Worm (Caenorhabditis elegans): ENCODE measurements around the gene nhr-189.

nhr-189 gene

ce11 chrV:3900102-3900501, 40.1 kb upstream of the nhr-189 start, which contains the start of gene irld-22:
TSS of gene irld-22 (minus strand) at chrV:3900202.
- no peak for TF ChIP-seq lin-13 (tag; optimal IDR thresholded peaks at IDR 0.05)
- no peak for TF ChIP-seq lin-32 (GFP tag; optimal IDR thresholded peaks at IDR 0.05)
- no peak for TF ChIP-seq pha-4 (tag; optimal IDR thresholded peaks at IDR 0.05)
- no peak for TF ChIP-seq mab-5 (tag; optimal IDR thresholded peaks at IDR 0.05)
- TF ChIP-seq nhr-76 (tag; optimal IDR thresholded peaks at IDR 0.05): no peak
- no peak for TF ChIP-seq ham-2 (GFP tag; optimal IDR thresholded peaks at IDR 0.05)
- no peak for TF ChIP-seq snpc-4 (tag; optimal IDR thresholded peaks at IDR 0.05)
- no peak for TF ChIP-seq nhr-237 (tag; optimal IDR thresholded peaks at IDR 0.05)
- TF ChIP-seq unc-39 (tag; optimal IDR thresholded peaks at IDR 0.05): no peak
- no peak for TF ChIP-seq lsy-2 (tag; optimal IDR thresholded peaks at IDR 0.05)
- no peak for TF ChIP-seq M03D4.4 (tag; optimal IDR thresholded peaks at IDR 0.05)
- no peak for TF ChIP-seq zip-8 (tag; optimal IDR thresholded peaks at IDR 0.05)
- TF ChIP-seq sptf-1 (tag; optimal IDR thresholded peaks at IDR 0.05): no peak
- TF ChIP-seq ces-1 (GFP tag; optimal IDR thresholded peaks at IDR 0.05): no peak
- no peak for TF ChIP-seq unc-120 (tag; optimal IDR thresholded peaks at IDR 0.05; ENCODE audit: poor library complexity, severe bottlenecking)
- no peak for TF ChIP-seq ztf-11 (tag; optimal IDR thresholded peaks at IDR 0.05)
- no peak for TF ChIP-seq tbx-8 (GFP tag; optimal IDR thresholded peaks at IDR 0.05)
- TF ChIP-seq elt-1 (tag; optimal IDR thresholded peaks at IDR 0.05; ENCODE audit: borderline replicate concordance, insufficient read depth): no peak

DNA sequence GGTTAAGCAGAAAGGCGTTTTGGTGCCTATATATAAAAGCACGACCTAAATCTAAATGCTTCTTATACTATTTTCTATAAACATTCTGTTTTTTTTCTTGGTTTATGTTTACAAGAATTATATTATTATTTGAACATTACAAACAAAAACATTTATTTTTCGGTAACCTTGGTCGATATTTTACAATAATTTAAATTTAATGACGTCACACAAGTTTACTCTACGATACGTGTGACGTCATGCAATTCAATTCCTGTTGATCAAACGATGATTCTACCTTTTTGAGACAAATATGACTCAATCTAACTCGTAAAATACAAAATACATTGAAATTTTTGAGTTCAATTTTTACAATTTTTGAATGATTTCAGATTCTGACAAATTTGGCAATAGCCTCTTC, 36.0 kb upstream of the nhr-189 start:
- TF ChIP-seq hlh-1 (tag; optimal IDR thresholded peaks at IDR 0.05) (no peak), zip-8 (tag; optimal IDR thresholded peaks at IDR 0.05) (peak; percentile 99), unc-120 (tag; optimal IDR thresholded peaks at IDR 0.05; ENCODE audit: poor library complexity, severe bottlenecking) (no peak)

- no peak for TF ChIP-seq mls-2 (tag; optimal IDR thresholded peaks at IDR 0.05)
- TF ChIP-seq bed-3 (GFP tag; optimal IDR thresholded peaks at IDR 0.05): no peak
- TF ChIP-seq nhr-237 (tag; optimal IDR thresholded peaks at IDR 0.05): no peak
- TF ChIP-seq snpc-4 (tag; optimal IDR thresholded peaks at IDR 0.05): no peak
- no peak for TF ChIP-seq unc-120 (tag; optimal IDR thresholded peaks at IDR 0.05; ENCODE audit: poor library complexity, severe bottlenecking)
- no peak for TF ChIP-seq mep-1 (tag; optimal IDR thresholded peaks at IDR 0.05)
Measured at ce11 chrV:3894661-3895060, 34.6 kb upstream of the nhr-189 start, which contains the start of gene sre-9. TSS of gene sre-9 (plus strand) at chrV:3894961.

- TF ChIP-seq nhr-237 (tag; optimal IDR thresholded peaks at IDR 0.05) (no peak), ztf-11 (tag; optimal IDR thresholded peaks at IDR 0.05) (no peak), lin-13 (tag; optimal IDR thresholded peaks at IDR 0.05) (no peak), blmp-1 (tag; optimal IDR thresholded peaks at IDR 0.05) (no peak), nhr-28 (tag; optimal IDR thresholded peaks at IDR 0.05) (no peak)
Measured at ce11 chrV:3892361-3892904, 32.4 kb upstream of the nhr-189 start, which contains the start of gene C17E7.4. TSS of gene C17E7.4 (plus strand) at chrV:3892854.

DNA sequence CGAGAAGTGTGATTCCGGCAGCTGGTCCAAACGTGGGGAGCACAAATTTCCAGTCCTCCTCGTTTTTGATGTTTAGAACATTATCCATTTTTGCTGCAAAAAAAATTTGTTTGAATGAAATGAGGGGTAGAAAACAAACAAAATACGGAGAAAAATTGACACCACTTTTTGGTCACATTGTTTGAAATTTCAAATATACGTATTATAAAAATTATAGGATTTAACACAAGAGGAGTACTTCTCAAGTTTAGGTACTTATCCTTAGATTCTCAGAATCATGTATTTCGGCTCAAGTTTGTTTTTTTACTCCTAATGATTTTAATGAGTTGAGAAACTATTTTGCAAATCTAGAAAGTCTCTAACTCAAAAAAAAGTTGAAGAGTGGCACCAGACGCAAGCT, 31.9 kb upstream of the nhr-189 start, which contains the start of gene C17E7.12:
Gene C17E7.12 (minus strand): TSS at position 101 of the 400 bp plus-strand sequence.
- no peak for TF ChIP-seq nhr-237 (tag; optimal IDR thresholded peaks at IDR 0.05)

- TF ChIP-seq drap-1 (GFP tag; optimal IDR thresholded peaks at IDR 0.05): no peak
- TF ChIP-seq snpc-4 (tag; optimal IDR thresholded peaks at IDR 0.05): no peak
- TF ChIP-seq pha-4 (tag; optimal IDR thresholded peaks at IDR 0.05): no peak
- no peak for TF ChIP-seq tbx-8 (GFP tag; optimal IDR thresholded peaks at IDR 0.05)
- TF ChIP-seq ceh-83 (GFP tag; optimal IDR thresholded peaks at IDR 0.05): no peak
Measured at ce11 chrV:3890761-3891160, 30.7 kb upstream of the nhr-189 start, which contains the start of gene C17E7.9. TSS of gene C17E7.9 (minus strand) at chrV:3890861.

DNA sequence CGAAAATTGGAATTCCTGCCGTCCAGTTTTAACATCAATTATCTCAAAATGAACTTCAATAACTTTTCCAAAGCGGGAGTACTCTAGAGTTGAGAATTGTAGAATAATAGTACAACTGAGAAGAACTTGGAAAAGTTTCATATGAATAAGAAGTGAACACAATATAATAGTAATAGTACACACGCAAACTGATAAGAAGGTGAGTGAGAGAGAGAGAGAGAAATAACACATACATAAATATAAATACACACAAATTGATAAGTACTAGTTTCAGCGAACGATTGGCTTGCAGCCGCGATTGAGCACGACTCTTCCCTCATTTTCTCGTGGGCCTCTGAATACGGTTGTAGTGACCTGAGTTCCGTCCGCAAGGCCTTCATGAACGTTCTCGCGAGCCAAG, 29.1 kb upstream of the nhr-189 start, which contains the start of gene C17E7.13:
Gene C17E7.13 (minus strand): TSS at position 176 of the 400 bp plus-strand sequence.
- TF ChIP-seq drap-1 (GFP tag; optimal IDR thresholded peaks at IDR 0.05) (no peak), ztf-11 (tag; optimal IDR thresholded peaks at IDR 0.05) (no peak), cnd-1 (tag; optimal IDR thresholded peaks at IDR 0.05) (no peak), sptf-1 (tag; optimal IDR thresholded peaks at IDR 0.05) (no peak), tbx-8 (GFP tag; optimal IDR thresholded peaks at IDR 0.05) (no peak), bed-3 (GFP tag; optimal IDR thresholded peaks at IDR 0.05) (no peak), mep-1 (tag; optimal IDR thresholded peaks at IDR 0.05) (no peak), lin-32 (GFP tag; optimal IDR thresholded peaks at IDR 0.05) (no peak), nhr-28 (tag; optimal IDR thresholded peaks at IDR 0.05) (no peak), nhr-12 (tag; optimal IDR thresholded peaks at IDR 0.05) (no peak), M03D4.4 (tag; optimal IDR thresholded peaks at IDR 0.05) (no peak), sem-2 (GFP tag; optimal IDR thresholded peaks at IDR 0.05) (no peak), unc-120 (tag; optimal IDR thresholded peaks at IDR 0.05; ENCODE audit: poor library complexity, severe bottlenecking) (no peak), ham-2 (GFP tag; optimal IDR thresholded peaks at IDR 0.05) (no peak), flh-1 (GFP tag; optimal IDR thresholded peaks at IDR 0.05) (no peak), unc-62 (GFP tag; optimal IDR thresholded peaks at IDR 0.05) (no peak), nhr-76 (tag; optimal IDR thresholded peaks at IDR 0.05) (no peak), hlh-1 (tag; optimal IDR thresholded peaks at IDR 0.05) (no peak)

All from whole organism, mixed stage, embryonic.